Fruit fly (Drosophila melanogaster) whole organism, embryonic: ENCODE measurements around the gene trbl.

ENCODE experiments used
- Abd-B ChIP-seq: fragments of 200-800 bp; sonication (Bioruptor generic); optimal IDR thresholded peaks from 2 replicates; lab custom pipeline; 2018; ENCODE audit warnings: missing biosample characterization, mild to moderate bottlenecking, missing genetic modification characterization, moderate library complexity
- Ada2b ChIP-seq: fragments of 200-800 bp; sonication (Bioruptor generic); IDR thresholded peaks from 2 replicates; pipeline ENCODE4 v1.3.6; 2022; ENCODE audit warnings: missing biosample characterization, missing genetic modification characterization
- C15 ChIP-seq: fragments of 200-800 bp; sonication (Bioruptor generic); IDR thresholded peaks from 3 replicates; pipeline ENCODE4 v1.3.6; 2022; ENCODE audit warnings: missing biosample characterization, missing genetic modification characterization
- CG10543 ChIP-seq: fragments of 200-800 bp; sonication (Bioruptor generic); optimal IDR thresholded peaks from 3 replicates; lab custom pipeline; 2017; ENCODE audit warnings: missing biosample characterization, mild to moderate bottlenecking, missing genetic modification characterization, moderate library complexity
- CG12236 ChIP-seq: fragments of 200-800 bp; sonication (Bioruptor generic); optimal IDR thresholded peaks from 2 replicates; lab custom pipeline; 2016; ENCODE audit warnings: missing biosample characterization, missing genetic modification characterization
- CG14667 ChIP-seq: fragments of 200-800 bp; sonication (Bioruptor generic); IDR thresholded peaks from 2 replicates; pipeline ENCODE4 v1.3.6; 2022; ENCODE audit warnings: missing biosample characterization, missing genetic modification characterization
- CG17186 ChIP-seq: fragments of 200-800 bp; sonication (Bioruptor generic); optimal IDR thresholded peaks from 3 replicates; lab custom pipeline; 2017; ENCODE audit warnings: missing biosample characterization, missing genetic modification reagents, missing genetic modification characterization
- CG17359 ChIP-seq: fragments of 200-800 bp; sonication (Bioruptor generic); optimal IDR thresholded peaks from 3 replicates; lab custom pipeline; 2018; ENCODE audit warnings: missing biosample characterization, mild to moderate bottlenecking, missing genetic modification characterization, moderate library complexity
- CG17568 ChIP-seq: fragments of 200-800 bp; sonication (Bioruptor generic); optimal IDR thresholded peaks from 2 replicates; lab custom pipeline; 2018; ENCODE audit warnings: missing biosample characterization, mild to moderate bottlenecking, missing genetic modification characterization, moderate library complexity
- CG18476 ChIP-seq: fragments of 200-800 bp; sonication (Bioruptor generic); optimal IDR thresholded peaks from 2 replicates; lab custom pipeline; 2016; ENCODE audit warnings: missing biosample characterization, mild to moderate bottlenecking, missing genetic modification characterization
- CG31224 ChIP-seq: fragments of 200-800 bp; sonication (Bioruptor generic); IDR thresholded peaks from 2 replicates; pipeline ENCODE4 v1.3.6; 2022; ENCODE audit warnings: missing biosample characterization, missing genetic modification characterization
- CG33213 ChIP-seq: fragments of 200-800 bp; sonication (Bioruptor generic); optimal IDR thresholded peaks from 3 replicates; lab custom pipeline; 2016; ENCODE audit warnings: missing biosample characterization, missing genetic modification characterization
- CG34224 ChIP-seq: fragments of 200-800 bp; sonication (Bioruptor generic); IDR thresholded peaks from 3 replicates; pipeline ENCODE4 v1.3.6; 2022; ENCODE audit warnings: missing biosample characterization, missing genetic modification characterization; ENCODE audit not compliant: partially characterized antibody
- CG43689 ChIP-seq: fragments of 200-800 bp; sonication (Bioruptor generic); IDR thresholded peaks from 2 replicates; pipeline ENCODE4 v1.3.6; 2022; ENCODE audit warnings: missing biosample characterization, missing genetic modification characterization
- CG6689 ChIP-seq: fragments of 200-800 bp; sonication (Bioruptor generic); IDR thresholded peaks from 2 replicates; pipeline ENCODE4 v1.3.6; 2022; ENCODE audit warnings: missing biosample characterization, missing genetic modification characterization
- CG7928 ChIP-seq: fragments of 200-800 bp; sonication (Bioruptor generic); optimal IDR thresholded peaks from 2 replicates; lab custom pipeline; 2017; ENCODE audit warnings: missing biosample characterization, mild to moderate bottlenecking, missing genetic modification characterization
- CG8359 ChIP-seq: fragments of 200-800 bp; sonication (Bioruptor generic); optimal IDR thresholded peaks from 2 replicates; lab custom pipeline; 2017; ENCODE audit warnings: missing biosample characterization, mild to moderate bottlenecking, missing genetic modification characterization, borderline replicate concordance
- CG8924 ChIP-seq: fragments of 200-800 bp; optimal IDR thresholded peaks from 3 replicates; lab custom pipeline; 2019; ENCODE audit warnings: missing biosample characterization, mild to moderate bottlenecking, missing genetic modification characterization, moderate library complexity
- CHES-1-like ChIP-seq: fragments of 200-800 bp; sonication (Bioruptor generic); optimal IDR thresholded peaks from 2 replicates; lab custom pipeline; 2016; ENCODE audit warnings: missing biosample characterization, missing genetic modification characterization
- Dp ChIP-seq: fragments of 200-800 bp; sonication (Bioruptor generic); optimal IDR thresholded peaks from 2 replicates; lab custom pipeline; 2018; ENCODE audit warnings: missing biosample characterization, mild to moderate bottlenecking, missing genetic modification characterization, moderate library complexity
- Fer1 ChIP-seq: fragments of 200-800 bp; sonication (Bioruptor generic); optimal IDR thresholded peaks from 2 replicates; lab custom pipeline; 2017; ENCODE audit warnings: missing biosample characterization, mild to moderate bottlenecking, missing genetic modification characterization
- HLH3B ChIP-seq: fragments of 200-800 bp; sonication (Bioruptor generic); IDR thresholded peaks from 2 replicates; pipeline ENCODE4 v1.3.6; 2022; ENCODE audit warnings: missing biosample characterization, missing genetic modification characterization
- HLH4C ChIP-seq: fragments of 200-800 bp; sonication (Bioruptor generic); IDR thresholded peaks from 3 replicates; pipeline ENCODE4 v1.3.6; 2022; ENCODE audit warnings: missing biosample characterization, missing genetic modification characterization; ENCODE audit not compliant: partially characterized antibody
- HLHmδ ChIP-seq: fragments of 200-800 bp; sonication (Bioruptor generic); optimal IDR thresholded peaks from 2 replicates; lab custom pipeline; 2018; ENCODE audit warnings: missing biosample characterization, mild to moderate bottlenecking, missing genetic modification characterization, moderate library complexity
- MBD-R2 ChIP-seq: fragments of 200-800 bp; sonication (Bioruptor generic); IDR thresholded peaks from 2 replicates; pipeline ENCODE4 v1.3.6; 2022; ENCODE audit warnings: missing biosample characterization, missing genetic modification characterization
- NC2α ChIP-seq: fragments of 200-800 bp; sonication (Bioruptor generic); optimal IDR thresholded peaks from 2 replicates; lab custom pipeline; 2016; ENCODE audit warnings: missing biosample characterization, missing genetic modification characterization
- NK7.1 ChIP-seq: fragments of 200-800 bp; sonication (Bioruptor generic); optimal IDR thresholded peaks from 3 replicates; lab custom pipeline; 2016; ENCODE audit warnings: missing biosample characterization, missing genetic modification characterization
- Side ChIP-seq: fragments of 200-800 bp; sonication (Bioruptor generic); optimal IDR thresholded peaks from 2 replicates; lab custom pipeline; 2016; ENCODE audit warnings: missing biosample characterization, missing genetic modification characterization
- ab ChIP-seq: fragments of 200-800 bp; sonication (Bioruptor generic); optimal IDR thresholded peaks from 2 replicates; lab custom pipeline; 2016; ENCODE audit warnings: missing biosample characterization, missing genetic modification characterization
- ase ChIP-seq: fragments of 200-800 bp; sonication (Bioruptor generic); IDR thresholded peaks from 3 replicates; pipeline ENCODE4 v1.3.6; 2022; ENCODE audit warnings: missing biosample characterization, missing genetic modification characterization
- corto ChIP-seq: fragments of 200-800 bp; sonication (Bioruptor generic); optimal IDR thresholded peaks from 2 replicates; lab custom pipeline; 2016; ENCODE audit warnings: missing biosample characterization, mild to moderate bottlenecking, missing genetic modification characterization, moderate library complexity
- gfzf ChIP-seq: fragments of 200-800 bp; sonication (Bioruptor generic); optimal IDR thresholded peaks from 2 replicates; lab custom pipeline; 2016; ENCODE audit warnings: missing biosample characterization, mild to moderate bottlenecking, missing genetic modification characterization, moderate library complexity
- hb ChIP-seq: fragments of 200-800 bp; sonication (Bioruptor generic); IDR thresholded peaks from 3 replicates; pipeline ENCODE4 v1.3.6; 2022; ENCODE audit warnings: missing biosample characterization, missing genetic modification characterization; ENCODE audit not compliant: partially characterized antibody
- hkb ChIP-seq, 2 experiments: fragments of 200-800 bp in 1 of 2; fragments of >200 bp in 1 of 2; sonication (Bioruptor generic) in 1 of 2; IDR thresholded peaks in 1 of 2; optimal IDR thresholded peaks in 1 of 2; 2 replicates each; pipeline versions ENCODE4 v1.3.6 to Lab custom; 2017 to 2022; ENCODE audit warnings: missing biosample characterization in 1 of 2, missing genetic modification characterization in 1 of 2
- hth ChIP-seq: fragments of >200 bp; optimal IDR thresholded peaks from 2 replicates; lab custom pipeline; 2017; ENCODE audit warnings: inconsistent platforms
- jing ChIP-seq: fragments of 200-800 bp; sonication (Bioruptor generic); optimal IDR thresholded peaks from 2 replicates; lab custom pipeline; 2018; ENCODE audit warnings: missing biosample characterization, mild to moderate bottlenecking, missing genetic modification characterization
- pum ChIP-seq: fragments of 200-800 bp; sonication (Bioruptor generic); optimal IDR thresholded peaks from 2 replicates; lab custom pipeline; 2016; ENCODE audit warnings: missing biosample characterization, missing genetic modification characterization
- rib ChIP-seq: fragments of 200-800 bp; sonication (Bioruptor generic); IDR thresholded peaks from 2 replicates; pipeline ENCODE4 v1.3.6; 2022; ENCODE audit warnings: missing biosample characterization, missing genetic modification characterization
- schlank ChIP-seq: fragments of 200-800 bp; sonication (Bioruptor generic); optimal IDR thresholded peaks from 2 replicates; lab custom pipeline; 2018; ENCODE audit warnings: missing biosample characterization, mild to moderate bottlenecking, missing genetic modification characterization
- sd ChIP-seq: fragments of 200-800 bp; sonication (Bioruptor generic); optimal IDR thresholded peaks from 3 replicates; lab custom pipeline; 2018; ENCODE audit warnings: missing biosample characterization, mild to moderate bottlenecking, missing genetic modification characterization, moderate library complexity
- sens-2 ChIP-seq: fragments of 200-800 bp; sonication (Bioruptor generic); IDR thresholded peaks from 2 replicates; pipeline ENCODE4 v1.3.6; 2022; ENCODE audit warnings: missing biosample characterization, missing genetic modification characterization
- sim ChIP-seq: fragments of 200-800 bp; sonication (Bioruptor generic); IDR thresholded peaks from 2 replicates; pipeline ENCODE4 v1.3.6; 2022; ENCODE audit warnings: missing biosample characterization, missing genetic modification characterization
- slbo ChIP-seq: fragments of 200-800 bp; sonication (Bioruptor generic); IDR thresholded peaks from 2 replicates; pipeline ENCODE4 v1.3.6; 2022; ENCODE audit warnings: missing biosample characterization, missing genetic modification characterization
- sob ChIP-seq: fragments of 200-800 bp; sonication (Bioruptor generic); IDR thresholded peaks from 2 replicates; pipeline ENCODE4 v1.3.6; 2022; ENCODE audit warnings: missing biosample characterization, missing genetic modification characterization
- stwl ChIP-seq: fragments of 200-800 bp; sonication (Bioruptor generic); optimal IDR thresholded peaks from 3 replicates; lab custom pipeline; 2018; ENCODE audit warnings: missing biosample characterization, mild to moderate bottlenecking, missing genetic modification characterization, moderate library complexity
- trem ChIP-seq: fragments of 200-800 bp; optimal IDR thresholded peaks from 3 replicates; lab custom pipeline; 2019; ENCODE audit warnings: missing biosample characterization, mild to moderate bottlenecking, missing genetic modification characterization, moderate library complexity
- ttk ChIP-seq: fragments of 200-800 bp; sonication (Bioruptor generic); IDR thresholded peaks from 2 replicates; pipeline ENCODE4 v2.1.2; 2022; ENCODE audit warnings: missing biosample characterization, missing genetic modification characterization
- wor ChIP-seq: fragments of 200-800 bp; sonication (Bioruptor generic); IDR thresholded peaks from 2 replicates; pipeline ENCODE4 v1.3.6; 2022; ENCODE audit warnings: missing biosample characterization, missing genetic modification characterization
- zfh1 ChIP-seq: fragments of 200-800 bp; sonication (Bioruptor generic); IDR thresholded peaks from 3 replicates; pipeline ENCODE4 v1.3.6; 2022; ENCODE audit warnings: missing biosample characterization, missing genetic modification characterization

The trbl gene

DNA sequence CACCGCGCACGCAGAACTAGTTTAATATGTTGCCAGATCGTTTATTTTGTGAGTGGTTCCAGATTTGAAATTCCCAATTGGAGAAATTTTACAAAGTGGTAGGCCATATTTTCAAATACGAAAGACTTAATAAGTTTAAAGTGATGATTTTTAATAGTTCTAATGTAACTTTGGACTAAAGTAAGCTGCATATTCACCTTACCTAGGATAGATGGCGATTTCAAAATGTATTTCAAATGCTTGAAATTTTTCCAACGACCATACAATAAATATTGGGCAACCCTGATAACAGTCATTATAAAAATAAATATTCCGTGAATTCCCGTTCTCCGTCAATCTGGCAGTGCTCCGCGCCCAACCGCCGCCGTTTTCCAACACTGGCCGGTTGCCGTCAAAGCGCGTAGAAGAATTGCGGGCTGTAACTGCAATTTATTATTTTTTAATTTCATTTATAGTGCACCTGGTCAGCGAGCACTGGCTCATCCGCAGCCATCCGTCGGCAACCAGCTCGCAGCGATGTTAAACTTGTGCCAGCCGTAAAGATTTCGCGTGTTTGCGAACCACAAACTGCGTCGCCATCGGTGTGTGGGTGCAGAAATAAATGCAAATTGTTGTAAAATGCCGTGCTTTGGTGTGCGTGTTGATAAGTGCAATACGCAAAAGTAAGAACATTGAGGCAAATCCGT, 25.4 kb downstream of the trbl start, which contains the start of the genes Ide and RhoBTB (continued):
- no peak for TF ChIP-seq CG34224 (GFP tag; lab: Robert Waterston, UW)
- TF ChIP-seq ttk = peak; percentile 53
- peak; percentile 32; the same call in 1 of the 2 replicates for TF ChIP-seq rib (GFP tag; lab: Robert Waterston, UW)
- no peak for TF ChIP-seq HLHmδ
- peak; percentile 98 for TF ChIP-seq trem
- TF ChIP-seq Side = peak; percentile 85
- peak; percentile 81 for TF ChIP-seq sob (GFP tag; lab: Robert Waterston, UW)
- peak; percentile 96 for TF ChIP-seq hkb (optimal IDR thresholded peaks at IDR 0.05; lab: Kevin White, UChicago)
- peak; percentile 40; the same call in 1 of the 2 replicates for TF ChIP-seq hkb (GFP tag; IDR thresholded peaks at IDR 0.05; lab: Robert Waterston, UW)
- TF ChIP-seq jing (GFP tag; lab: Kevin White, UChicago) = peak; percentile 26
- TF ChIP-seq Ada2b (GFP tag; lab: Robert Waterston, UW) = peak; percentile 55; the same call in 1 of the 2 replicates
- TF ChIP-seq ase (GFP tag; lab: Robert Waterston, UW) = peak; percentile 44; the same call in 2 of the 3 replicates
- TF ChIP-seq CG17568 (GFP tag; lab: Kevin White, UChicago) = no peak
- peak; percentile 60 for TF ChIP-seq Fer1
- no peak for TF ChIP-seq hth
- no peak for TF ChIP-seq hb (GFP tag; lab: Robert Waterston, UW)
- TF ChIP-seq HLH3B = peak; percentile 46; the same call in 1 of the 2 replicates
- TF ChIP-seq stwl (tag; lab: Kevin White, UChicago) = peak; percentile 63
- peak; percentile 58 for TF ChIP-seq CG14667 (GFP tag; lab: Robert Waterston, UW)
- TF ChIP-seq ab (GFP tag; lab: Kevin White, UChicago) = peak; percentile 61
- no peak for TF ChIP-seq sim (GFP tag; lab: Robert Waterston, UW)
- no peak for TF ChIP-seq corto
- peak; percentile 49 for TF ChIP-seq CG18476 (GFP tag; lab: Kevin White, UChicago)
- TF ChIP-seq wor (GFP tag; lab: Robert Waterston, UW) = no peak; the same call in 1 of the 2 replicates
- peak; percentile 88 for TF ChIP-seq CHES-1-like (GFP tag; lab: Kevin White, UChicago)
- TF ChIP-seq MBD-R2 (GFP tag; lab: Robert Waterston, UW) = peak; percentile 51
- TF ChIP-seq zfh1 = peak; percentile 48; the same call in 1 of the 3 replicates
- peak; percentile 50 for TF ChIP-seq NK7.1 (GFP tag; lab: Kevin White, UChicago)
- TF ChIP-seq CG8359 (GFP tag; lab: Kevin White, UChicago) = peak; percentile 31
- TF ChIP-seq sens-2 = 0 out of 2 replicates have a peak, but pooled peaks have one; percentile 14
- peak; percentile 19 for TF ChIP-seq gfzf (GFP tag; lab: Kevin White, UChicago)
- peak; percentile 85 for TF ChIP-seq CG10543 (GFP tag; lab: Kevin White, UChicago)
- TF ChIP-seq NC2α = peak; percentile 62
- TF ChIP-seq CG7928 (GFP tag; lab: Kevin White, UChicago) = peak; percentile 57
- peak; percentile 80 for TF ChIP-seq sd (tag; lab: Kevin White, UChicago)
- TF ChIP-seq HLH4C = no peak
- peak; percentile 81 for TF ChIP-seq CG33213 (GFP tag; lab: Kevin White, UChicago)
- peak; percentile 94 for TF ChIP-seq slbo (GFP tag; lab: Robert Waterston, UW)
- TF ChIP-seq Dp (GFP tag; lab: Kevin White, UChicago) = peak; percentile 73
- TF ChIP-seq CG43689 = no peak
- peak; percentile 71 for TF ChIP-seq CG17359 (tag; lab: Kevin White, UChicago)
- TF ChIP-seq CG12236 (GFP tag; lab: Kevin White, UChicago) = peak; percentile 67
- peak; percentile 67 for TF ChIP-seq CG6689 (GFP tag; lab: Robert Waterston, UW)
- peak; percentile 76 for TF ChIP-seq schlank
- TF ChIP-seq C15 (GFP tag; lab: Robert Waterston, UW) = peak; percentile 60; the same call in 1 of the 3 replicates
- peak; percentile 91 for TF ChIP-seq pum
- peak; percentile 96 for TF ChIP-seq Abd-B (GFP tag; lab: Kevin White, UChicago)
- TF ChIP-seq CG17186 (GFP tag; lab: Kevin White, UChicago) = peak; percentile 15
- peak; percentile 76 for TF ChIP-seq CG8924 (tag; lab: Kevin White, UChicago)
- peak; percentile 64 for TF ChIP-seq CG31224 (GFP tag; lab: Robert Waterston, UW)
